Fruit fly (Drosophila melanogaster): ENCODE measurements around the gene sowah.

The sowah gene

DNA sequence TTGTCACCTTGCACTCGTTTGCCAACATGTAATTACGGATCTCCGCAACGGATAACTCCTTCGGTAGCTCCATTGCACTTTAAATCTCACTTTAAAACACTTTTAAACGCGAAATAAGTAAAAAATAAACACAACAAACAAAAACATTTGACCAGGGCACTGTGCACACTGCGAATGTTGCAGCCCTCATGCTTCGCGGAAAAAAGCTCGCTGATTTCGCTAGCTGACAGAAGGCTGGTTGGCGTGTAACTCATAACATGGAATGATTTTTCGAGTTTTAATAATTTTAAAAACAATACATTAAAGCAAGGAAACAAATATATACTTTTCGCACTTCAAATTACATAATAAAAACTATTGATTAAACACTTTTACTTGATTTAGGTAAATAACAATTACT, at the start of gene sowah:
sowah (minus strand) TSS at position 177 of the 400 bp plus-strand sequence.
- peak; percentile 41 for TF ChIP-seq CG3919 (GFP tag; optimal IDR thresholded peaks at IDR 0.05)
- TF ChIP-seq CG15336 (GFP tag; IDR thresholded peaks at IDR 0.05): 0 out of 2 replicates have a peak, but pooled peaks have one; percentile 14
- TF ChIP-seq CG10669 (GFP tag; optimal IDR thresholded peaks at IDR 0.05): peak; percentile 17
- peak; percentile 62 for TF ChIP-seq Eip78C (GFP tag)
- peak; percentile 32 for TF ChIP-seq esn (GFP tag; optimal IDR thresholded peaks at IDR 0.05)
- TF ChIP-seq Hr38 (GFP tag; optimal IDR thresholded peaks at IDR 0.05): no peak
- peak; percentile 24 for TF ChIP-seq Ets96B (tag; optimal IDR thresholded peaks at IDR 0.05)
- peak; percentile 41 for TF ChIP-seq Hr39 (GFP tag; optimal IDR thresholded peaks at IDR 0.05)
- peak; percentile 22 for TF ChIP-seq CG32006 (GFP tag; optimal IDR thresholded peaks at IDR 0.05)
- peak in 1 of 2 experiments; percentile 37 for TF ChIP-seq salr (GFP tag; optimal IDR thresholded peaks at IDR 0.05)
- peak; percentile 13 for TF ChIP-seq Hr4 (GFP tag; optimal IDR thresholded peaks at IDR 0.05)
- TF ChIP-seq topi (GFP tag; optimal IDR thresholded peaks at IDR 0.05): peak; percentile 39
- peak; percentile 27 for TF ChIP-seq dsx (GFP tag; optimal IDR thresholded peaks at IDR 0.05; ENCODE audit: poor library complexity, severe bottlenecking)
- peak; percentile 54 for TF ChIP-seq cyc (GFP tag; optimal IDR thresholded peaks at IDR 0.05)
- peak; percentile 38; the same call in 1 of the 2 replicates for TF ChIP-seq Gug (GFP tag; IDR thresholded peaks at IDR 0.05)
- peak; percentile 48 for TF ChIP-seq CG31627 (GFP tag; optimal IDR thresholded peaks at IDR 0.05)
- TF ChIP-seq CG11762 (GFP tag; optimal IDR thresholded peaks at IDR 0.05; ENCODE audit: insufficient read depth): no peak
- peak; percentile 77 for TF ChIP-seq Sox14 (GFP tag; optimal IDR thresholded peaks at IDR 0.05)
- no peak for TF ChIP-seq fd85E (GFP tag; optimal IDR thresholded peaks at IDR 0.05)
- no peak for TF ChIP-seq lz (GFP tag; optimal IDR thresholded peaks at IDR 0.05)
- TF ChIP-seq CG16779 (tag; optimal IDR thresholded peaks at IDR 0.05): no peak
- peak; percentile 97 for TF ChIP-seq fkh (GFP tag; optimal IDR thresholded peaks at IDR 0.05)
- peak; percentile 8 for TF ChIP-seq CG11902 (GFP tag; optimal IDR thresholded peaks at IDR 0.05)
- peak; percentile 18 for TF ChIP-seq CG1621 (tag; optimal IDR thresholded peaks at IDR 0.05)
- peak; percentile 23 for TF ChIP-seq OdsH (GFP tag; optimal IDR thresholded peaks at IDR 0.05)
- TF ChIP-seq svp (GFP tag): no peak
- peak; percentile 7 for TF ChIP-seq Ets21C (GFP tag; optimal IDR thresholded peaks at IDR 0.05)
- TF ChIP-seq CG3032 (tag; optimal IDR thresholded peaks at IDR 0.05): peak; percentile 58
- TF ChIP-seq ss (GFP tag; optimal IDR thresholded peaks at IDR 0.05): peak in 1 of 2 experiments; percentile 14
- peak; percentile 35 for TF ChIP-seq Met (GFP tag; optimal IDR thresholded peaks at IDR 0.05)
- TF ChIP-seq CG11294 (GFP tag; IDR thresholded peaks at IDR 0.05): no peak
- TF ChIP-seq pdm3 (GFP tag; optimal IDR thresholded peaks at IDR 0.05): peak; percentile 15

DNA sequence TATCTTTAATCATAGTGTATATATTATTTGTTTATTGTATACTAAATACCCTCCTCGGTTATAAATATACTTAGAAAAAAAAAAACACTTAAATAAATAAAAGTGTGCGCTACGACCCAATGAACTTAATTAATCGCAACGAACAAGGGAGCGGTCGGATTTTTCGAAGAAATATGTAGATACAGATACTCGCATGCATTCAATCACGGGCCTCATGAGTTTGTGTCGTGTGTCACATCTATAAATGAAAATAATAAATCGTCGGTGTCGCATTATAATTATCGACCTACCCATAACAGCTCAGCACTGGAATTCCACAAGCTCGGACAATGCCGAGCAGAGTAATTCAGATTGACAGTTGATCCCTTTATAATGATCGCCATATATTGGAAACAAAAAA, 49.5 kb upstream of the sowah start:
- peak; percentile 60 for TF ChIP-seq svp (GFP tag)
- TF ChIP-seq CG7368 (GFP tag; optimal IDR thresholded peaks at IDR 0.05): no peak
- no peak for TF ChIP-seq Eip93F (GFP tag; optimal IDR thresholded peaks at IDR 0.05)
- TF ChIP-seq CG11294 (GFP tag; IDR thresholded peaks at IDR 0.05): no peak
- TF ChIP-seq Hr4 (GFP tag; optimal IDR thresholded peaks at IDR 0.05): no peak
- TF ChIP-seq OdsH (GFP tag; optimal IDR thresholded peaks at IDR 0.05): no peak

DNA sequence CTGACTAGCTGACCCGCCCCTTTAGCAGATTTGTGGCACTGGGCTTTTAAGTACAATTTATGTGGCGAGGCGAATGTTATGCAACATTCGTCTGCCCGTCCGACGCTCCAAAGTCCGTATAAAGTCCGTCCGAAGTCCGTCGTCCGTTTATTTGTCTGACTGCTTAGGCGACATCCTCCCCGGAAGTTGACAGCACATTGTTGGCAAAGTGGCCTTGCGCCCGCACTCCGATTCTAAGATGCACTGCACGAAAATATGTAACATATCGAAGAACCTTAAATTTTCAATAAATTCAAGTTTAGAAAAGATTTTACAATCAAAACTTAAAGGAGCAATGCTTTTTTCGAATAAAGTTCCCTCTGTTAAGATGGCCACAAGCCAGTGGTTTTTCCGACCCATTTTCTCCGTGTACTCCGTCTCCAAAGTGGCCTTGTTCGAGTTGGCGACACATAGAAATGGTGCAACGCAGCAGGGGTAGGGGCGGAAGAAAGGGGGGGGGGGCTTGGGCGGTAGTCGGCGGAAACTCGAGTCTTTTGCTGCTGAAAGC, 46.6 kb upstream of the sowah start:
- TF ChIP-seq CG10631 (GFP tag; optimal IDR thresholded peaks at IDR 0.05) (no peak), CG11902 (GFP tag; optimal IDR thresholded peaks at IDR 0.05) (no peak), CG7368 (GFP tag; optimal IDR thresholded peaks at IDR 0.05) (no peak), CG6163 (GFP tag; IDR thresholded peaks at IDR 0.05) (0 out of 3 replicates have a peak, but pooled peaks have one; percentile 39), fd59A (GFP tag; optimal IDR thresholded peaks at IDR 0.05) (no peak), net (GFP tag; optimal IDR thresholded peaks at IDR 0.05) (no peak), CG8319 (GFP tag; optimal IDR thresholded peaks at IDR 0.05) (no peak), achi (GFP tag; optimal IDR thresholded peaks at IDR 0.05) (no peak), dac (GFP tag; optimal IDR thresholded peaks at IDR 0.05) (no peak), CG6854 (GFP tag; optimal IDR thresholded peaks at IDR 0.05) (no peak), CG6808 (GFP tag; optimal IDR thresholded peaks at IDR 0.05) (no peak), Ets96B (tag; optimal IDR thresholded peaks at IDR 0.05) (no peak), Eip78C (GFP tag) (peak; percentile 42), Smox (GFP tag; optimal IDR thresholded peaks at IDR 0.05) (no peak), lz (GFP tag; optimal IDR thresholded peaks at IDR 0.05) (no peak)

All from whole organism, prepupa.